Fruit fly (Drosophila melanogaster) Kc167 (cell line): ENCODE data around the gene CG34007.

Experiments used
- Myc ChIP-seq: fragments of >200 bp; optimal IDR thresholded peaks from 2 replicates; lab custom pipeline; 2017; ENCODE audit warnings: missing external identifiers
- Sin3A ChIP-seq: fragments of >200 bp; optimal IDR thresholded peaks from 2 replicates; lab custom pipeline; 2018; ENCODE audit warnings: missing external identifiers
- h ChIP-seq: fragments of >200 bp; optimal IDR thresholded peaks from 3 replicates; lab custom pipeline; 2018; ENCODE audit warnings: missing external identifiers
- insv ChIP-seq: fragments of >200 bp; optimal IDR thresholded peaks from 3 replicates; lab custom pipeline; 2018; ENCODE audit warnings: missing external identifiers
- psq ChIP-seq: fragments of >200 bp; optimal IDR thresholded peaks from 2 replicates; lab custom pipeline; 2017; ENCODE audit warnings: missing external identifiers
- ttk ChIP-seq: sonication (Bioruptor generic); optimal IDR thresholded peaks from 2 replicates; lab custom pipeline; 2017; ENCODE audit warnings: missing external identifiers

dm6 chr2L:20494423-20495052, at the start of gene CG34007:
- TF ChIP-seq insv (lab: Kevin White, UChicago): no peak
- TF ChIP-seq psq: no peak
- no peak for TF ChIP-seq Myc (lab: Kevin White, UChicago)
- no peak for TF ChIP-seq h (lab: Kevin White, UChicago)
- no peak for TF ChIP-seq ttk
- no peak for TF ChIP-seq Sin3A
